Worm (Caenorhabditis elegans): ENCODE measurements around the gene paf-2.
A peak's percentile ranks its signal among the peaks of the same experiment; 100 is the strongest.

The paf-2 gene

DNA sequence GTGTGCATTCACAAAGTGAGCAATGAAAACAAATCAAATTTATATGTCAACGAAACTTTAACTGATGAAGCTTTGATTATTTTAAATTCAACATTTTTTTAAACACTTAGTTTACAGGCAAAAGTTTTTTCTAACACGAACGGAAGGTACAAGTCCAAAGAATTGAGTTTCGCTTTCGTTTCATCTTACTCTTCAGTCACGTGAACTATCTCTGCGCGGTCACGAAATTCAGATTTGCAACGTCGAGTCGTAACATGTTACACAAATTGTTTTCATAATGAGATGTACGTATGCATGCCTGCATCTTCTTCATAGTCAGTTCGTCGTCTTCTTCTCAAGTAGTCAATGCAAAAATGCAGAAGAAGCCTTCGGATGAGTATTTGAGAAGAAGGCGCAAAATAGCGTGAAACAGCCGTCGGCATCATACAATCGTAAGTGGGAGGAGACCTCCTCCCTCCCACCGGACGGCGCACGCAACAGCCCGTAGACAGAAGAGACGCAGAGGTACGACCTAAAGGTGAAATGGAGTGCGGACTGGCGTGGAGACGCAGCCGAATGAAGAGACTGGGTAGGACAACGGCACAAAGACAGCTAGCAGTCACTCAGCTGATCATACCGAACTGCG is 32.1 kb downstream of the paf-2 start, which contains the start of gene coel-1:
Gene coel-1 (plus strand): TSS at position 381 of the 625 bp plus-strand sequence.
- no peak for TF ChIP-seq skn-1 (tag; optimal IDR thresholded peaks at IDR 0.05)
- peak; percentile 35 for TF ChIP-seq dve-1 (tag; optimal IDR thresholded peaks at IDR 0.05; ENCODE audit: insufficient read depth)
- TF ChIP-seq mes-2 (tag; optimal IDR thresholded peaks at IDR 0.05; ENCODE audit: poor library complexity, severe bottlenecking), result peak; percentile 53
- TF ChIP-seq zfp-2 (tag; optimal IDR thresholded peaks at IDR 0.05), result no peak
- TF ChIP-seq ctbp-1 (GFP tag; IDR thresholded peaks at IDR 0.05), result no peak
- no peak for TF ChIP-seq nhr-10 (tag; optimal IDR thresholded peaks at IDR 0.05)
- TF ChIP-seq pqm-1 (tag; optimal IDR thresholded peaks at IDR 0.05), result no peak
- no peak for TF ChIP-seq fos-1 (tag; optimal IDR thresholded peaks at IDR 0.05)
- TF ChIP-seq T20F7.1 (GFP tag; optimal IDR thresholded peaks at IDR 0.05), result no peak
- peak; percentile 67 for TF ChIP-seq T26A8.4 (GFP tag; IDR thresholded peaks at IDR 0.05)
- peak; percentile 85 for TF ChIP-seq hlh-30 (tag; optimal IDR thresholded peaks at IDR 0.05; ENCODE audit: insufficient read depth)
- TF ChIP-seq nhr-6 (tag; optimal IDR thresholded peaks at IDR 0.05), result no peak
- TF ChIP-seq ZK337.2 (GFP tag; IDR thresholded peaks at IDR 0.05), result no peak
- no peak for TF ChIP-seq tag-97 (GFP tag; IDR thresholded peaks at IDR 0.05)
- TF ChIP-seq nhr-11 (tag; optimal IDR thresholded peaks at IDR 0.05), result no peak
- no peak for TF ChIP-seq gei-8 (GFP tag; optimal IDR thresholded peaks at IDR 0.05)
- no peak for TF ChIP-seq D1046.2 (GFP tag; IDR thresholded peaks at IDR 0.05)
- peak in 1 of 2 experiments; percentile 33 for TF ChIP-seq lsy-2 (tag; optimal IDR thresholded peaks at IDR 0.05)
- no peak for TF ChIP-seq ceh-44 (GFP tag; IDR thresholded peaks at IDR 0.05)
- peak; percentile 27 for TF ChIP-seq nhr-48 (tag; optimal IDR thresholded peaks at IDR 0.05)
- TF ChIP-seq ceh-28 (tag; optimal IDR thresholded peaks at IDR 0.05), result no peak
- TF ChIP-seq ceh-32 (tag; optimal IDR thresholded peaks at IDR 0.05; ENCODE audit: poor library complexity), result no peak
- TF ChIP-seq dmd-6 (GFP tag; IDR thresholded peaks at IDR 0.05), result 0 out of 2 replicates have a peak, but pooled peaks have one; percentile 17
- TF ChIP-seq zip-11 (GFP tag; IDR thresholded peaks at IDR 0.05), result no peak
- TF ChIP-seq daf-19 (GFP tag; conservative IDR thresholded peaks at IDR 0.05), result no peak
- no peak for TF ChIP-seq Y105C5A.15 (GFP tag; IDR thresholded peaks at IDR 0.05)
- TF ChIP-seq ztf-7 (tag; optimal IDR thresholded peaks at IDR 0.05), result no peak
- TF ChIP-seq ceh-82 (tag; optimal IDR thresholded peaks at IDR 0.05), result no peak
- no peak for TF ChIP-seq Y48G9A.11 (GFP tag; IDR thresholded peaks at IDR 0.05)
- TF ChIP-seq lin-15B (tag; optimal IDR thresholded peaks at IDR 0.05), result no peak
- no peak for TF ChIP-seq Y5F2A.4 (GFP tag; optimal IDR thresholded peaks at IDR 0.05)
- TF ChIP-seq mxl-3 (GFP tag; optimal IDR thresholded peaks at IDR 0.05), result peak; percentile 73
- no peak for TF ChIP-seq ztf-11 (tag; optimal IDR thresholded peaks at IDR 0.05)
- no peak for TF ChIP-seq unc-39 (tag; optimal IDR thresholded peaks at IDR 0.05)
- no peak for TF ChIP-seq nhr-237 (tag; optimal IDR thresholded peaks at IDR 0.05)
- no peak for TF ChIP-seq lim-7 (GFP tag; IDR thresholded peaks at IDR 0.05)
- peak; percentile 88 for TF ChIP-seq hlh-11 (tag; optimal IDR thresholded peaks at IDR 0.05)
- TF ChIP-seq tra-1 (GFP tag; IDR thresholded peaks at IDR 0.05), result no peak
- no peak for TF ChIP-seq zag-1 (tag; optimal IDR thresholded peaks at IDR 0.05)
- TF ChIP-seq arid-1 (GFP tag; conservative IDR thresholded peaks at IDR 0.05), result no peak
- TF ChIP-seq lin-39 (tag; optimal IDR thresholded peaks at IDR 0.05), result no peak
- TF ChIP-seq R02D3.7 (tag; optimal IDR thresholded peaks at IDR 0.05), result no peak
- no peak for TF ChIP-seq Y75B8A.6 (GFP tag; IDR thresholded peaks at IDR 0.05)
- no peak for TF ChIP-seq dmd-8 (GFP tag; IDR thresholded peaks at IDR 0.05)
- TF ChIP-seq F10B5.3 (tag; optimal IDR thresholded peaks at IDR 0.05), result no peak
- TF ChIP-seq F44E2.7 (GFP tag; IDR thresholded peaks at IDR 0.05), result no peak
- peak in 1 of 2 experiments; percentile 99 for TF ChIP-seq unc-62 (GFP tag; optimal IDR thresholded peaks at IDR 0.05 in 1 of 2)
- TF ChIP-seq unc-62 (tag; optimal IDR thresholded peaks at IDR 0.05), result no peak
- peak; percentile 78 for TF ChIP-seq set-16 (GFP tag; IDR thresholded peaks at IDR 0.05)
- no peak for TF ChIP-seq spr-1 (tag; optimal IDR thresholded peaks at IDR 0.05)
- TF ChIP-seq mxl-2 (GFP tag; conservative IDR thresholded peaks at IDR 0.05), result no peak
- TF ChIP-seq hmg-1.1 (GFP tag; IDR thresholded peaks at IDR 0.05), result peak; percentile 72

Data from whole organism, L4 larva.